Worm (Caenorhabditis elegans): ENCODE results near the gene hpo-30.

The hpo-30 gene

DNA sequence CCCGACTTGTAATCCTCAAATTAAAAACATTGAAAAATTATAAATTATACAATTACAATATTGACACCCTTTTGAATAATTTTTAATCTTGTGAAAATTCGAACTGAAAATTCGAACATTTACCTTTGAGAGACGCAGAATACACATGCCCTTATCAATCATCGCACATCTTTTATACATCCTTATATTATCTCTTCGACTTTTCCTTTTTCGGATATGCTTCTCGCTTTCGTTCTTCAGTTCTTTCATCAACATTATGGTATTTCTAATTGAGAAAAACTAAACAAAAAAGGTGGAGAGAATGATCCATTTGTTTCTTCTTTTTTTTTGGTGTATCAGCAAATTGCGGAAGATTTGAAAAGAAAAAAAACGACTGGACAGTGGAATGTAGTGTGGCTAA, 39.2 kb upstream of the hpo-30 start:
- no peak for TF ChIP-seq sea-1 (GFP tag; conservative IDR thresholded peaks at IDR 0.05)
- TF ChIP-seq hmg-4 (GFP tag; optimal IDR thresholded peaks at IDR 0.05): no peak
- TF ChIP-seq tra-4 (tag; optimal IDR thresholded peaks at IDR 0.05): no peak
- no peak for TF ChIP-seq pes-1 (GFP tag; IDR thresholded peaks at IDR 0.05)

- TF ChIP-seq ama-1 (optimal IDR thresholded peaks at IDR 0.05): no peak
Measured at ce11 chrV:12347854-12348253, 37.7 kb upstream of the hpo-30 start.

DNA sequence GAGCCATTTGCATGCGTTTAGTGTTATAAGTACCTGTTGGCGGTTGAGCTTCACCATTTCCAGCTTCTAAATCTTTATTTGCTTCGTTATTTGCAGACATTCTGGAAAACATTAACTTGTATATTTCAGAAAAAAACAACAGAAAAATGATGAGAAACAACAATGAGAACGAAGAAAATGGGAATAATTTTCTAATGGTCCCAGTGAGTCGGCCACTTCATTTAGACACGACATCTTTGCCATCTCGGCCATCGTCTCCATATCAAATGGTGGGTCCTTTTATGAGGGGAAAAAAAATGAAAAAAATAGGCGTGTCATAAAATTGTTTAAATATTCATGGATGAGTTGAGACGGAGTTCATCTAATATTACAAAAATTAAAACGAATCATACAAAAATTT, 35.7 kb upstream of the hpo-30 start, which contains the start of gene snb-2:
TSS of gene snb-2 (minus strand) at position 101 of the 400 bp plus-strand sequence.
- TF ChIP-seq tra-4 (tag; optimal IDR thresholded peaks at IDR 0.05): no peak
- TF ChIP-seq hnd-1 (tag; optimal IDR thresholded peaks at IDR 0.05): no peak
- no peak for TF ChIP-seq hmbx-1 (tag; optimal IDR thresholded peaks at IDR 0.05)
- no peak for TF ChIP-seq aly-1 (tag; optimal IDR thresholded peaks at IDR 0.05)
- TF ChIP-seq tbx-11 (GFP tag; IDR thresholded peaks at IDR 0.05): no peak
- TF ChIP-seq F13C5.2 (tag; optimal IDR thresholded peaks at IDR 0.05): no peak

ce11 chrV:12344845-12345244, 34.7 kb upstream of the hpo-30 start, which contains the start of gene F23H12.3:
Gene F23H12.3, plus strand, starts transcription at chrV:12345145.
- TF ChIP-seq B0310.2 (tag; optimal IDR thresholded peaks at IDR 0.05): no peak
- no peak for TF ChIP-seq sea-1 (GFP tag; conservative IDR thresholded peaks at IDR 0.05)
- no peak for TF ChIP-seq hmbx-1 (tag; optimal IDR thresholded peaks at IDR 0.05)
- TF ChIP-seq tbx-11 (GFP tag; IDR thresholded peaks at IDR 0.05): no peak
- TF ChIP-seq scrt-1 (GFP tag; IDR thresholded peaks at IDR 0.05): no peak
- no peak for TF ChIP-seq hnd-1 (tag; optimal IDR thresholded peaks at IDR 0.05)
- no peak for TF ChIP-seq ets-7 (tag; optimal IDR thresholded peaks at IDR 0.05)
- TF ChIP-seq tbx-37 (GFP tag; conservative IDR thresholded peaks at IDR 0.05): no peak
- no peak for TF ChIP-seq tra-4 (tag; optimal IDR thresholded peaks at IDR 0.05)
- TF ChIP-seq aly-1 (tag; optimal IDR thresholded peaks at IDR 0.05): no peak
- TF ChIP-seq hmg-4 (GFP tag; optimal IDR thresholded peaks at IDR 0.05): no peak
- TF ChIP-seq ama-1 (optimal IDR thresholded peaks at IDR 0.05): no peak
- no peak for TF ChIP-seq ceh-13 (GFP tag; optimal IDR thresholded peaks at IDR 0.05)
- no peak for TF ChIP-seq flt-1 (GFP tag; IDR thresholded peaks at IDR 0.05)
- no peak for TF ChIP-seq pes-1 (GFP tag; IDR thresholded peaks at IDR 0.05)
- TF ChIP-seq ceh-36 (tag; optimal IDR thresholded peaks at IDR 0.05): no peak
- TF ChIP-seq F13C5.2 (tag; optimal IDR thresholded peaks at IDR 0.05): no peak

- TF ChIP-seq flt-1 (GFP tag; IDR thresholded peaks at IDR 0.05) (peak; percentile 65; the same call in 1 of the 2 replicates), ets-7 (tag; optimal IDR thresholded peaks at IDR 0.05) (no peak), tbx-11 (GFP tag; IDR thresholded peaks at IDR 0.05) (peak; percentile 76), pes-1 (GFP tag; IDR thresholded peaks at IDR 0.05) (peak; percentile 60; the same call in 1 of the 2 replicates), tra-4 (tag; optimal IDR thresholded peaks at IDR 0.05) (no peak), ceh-36 (tag; optimal IDR thresholded peaks at IDR 0.05) (peak; percentile 36), tbx-37 (GFP tag; conservative IDR thresholded peaks at IDR 0.05) (peak; percentile 50; the same call in 1 of the 2 replicates), ama-1 (optimal IDR thresholded peaks at IDR 0.05) (no peak), sea-1 (GFP tag; conservative IDR thresholded peaks at IDR 0.05) (no peak), F13C5.2 (tag; optimal IDR thresholded peaks at IDR 0.05) (peak; percentile 91), hnd-1 (tag; optimal IDR thresholded peaks at IDR 0.05) (peak; percentile 29), scrt-1 (GFP tag; IDR thresholded peaks at IDR 0.05) (peak; percentile 72), hmbx-1 (tag; optimal IDR thresholded peaks at IDR 0.05) (peak; percentile 2), ceh-13 (GFP tag; optimal IDR thresholded peaks at IDR 0.05) (peak; percentile 2), B0310.2 (tag; optimal IDR thresholded peaks at IDR 0.05) (no peak)
Measured at ce11 chrV:12343419-12343969, 33.3 kb upstream of the hpo-30 start, which contains the start of gene tomm-20. Gene tomm-20, minus strand, starts transcription at chrV:12343469.

- TF ChIP-seq hnd-1 (tag; optimal IDR thresholded peaks at IDR 0.05) (no peak), hmg-4 (GFP tag; optimal IDR thresholded peaks at IDR 0.05) (no peak), F13C5.2 (tag; optimal IDR thresholded peaks at IDR 0.05) (no peak), tbx-37 (GFP tag; conservative IDR thresholded peaks at IDR 0.05) (no peak), sea-1 (GFP tag; conservative IDR thresholded peaks at IDR 0.05) (no peak), B0310.2 (tag; optimal IDR thresholded peaks at IDR 0.05) (no peak), ceh-36 (tag; optimal IDR thresholded peaks at IDR 0.05) (no peak), ceh-13 (GFP tag; optimal IDR thresholded peaks at IDR 0.05) (no peak), aly-1 (tag; optimal IDR thresholded peaks at IDR 0.05) (no peak), ama-1 (optimal IDR thresholded peaks at IDR 0.05) (no peak), flt-1 (GFP tag; IDR thresholded peaks at IDR 0.05) (no peak), ets-7 (tag; optimal IDR thresholded peaks at IDR 0.05) (no peak), pes-1 (GFP tag; IDR thresholded peaks at IDR 0.05) (no peak), scrt-1 (GFP tag; IDR thresholded peaks at IDR 0.05) (no peak), tbx-11 (GFP tag; IDR thresholded peaks at IDR 0.05) (no peak), tra-4 (tag; optimal IDR thresholded peaks at IDR 0.05) (no peak), hmbx-1 (tag; optimal IDR thresholded peaks at IDR 0.05) (no peak)
Measured at ce11 chrV:12337894-12338293, 27.7 kb upstream of the hpo-30 start, which contains the start of gene twk-13. Gene twk-13, minus strand, starts transcription at chrV:12337994.

DNA sequence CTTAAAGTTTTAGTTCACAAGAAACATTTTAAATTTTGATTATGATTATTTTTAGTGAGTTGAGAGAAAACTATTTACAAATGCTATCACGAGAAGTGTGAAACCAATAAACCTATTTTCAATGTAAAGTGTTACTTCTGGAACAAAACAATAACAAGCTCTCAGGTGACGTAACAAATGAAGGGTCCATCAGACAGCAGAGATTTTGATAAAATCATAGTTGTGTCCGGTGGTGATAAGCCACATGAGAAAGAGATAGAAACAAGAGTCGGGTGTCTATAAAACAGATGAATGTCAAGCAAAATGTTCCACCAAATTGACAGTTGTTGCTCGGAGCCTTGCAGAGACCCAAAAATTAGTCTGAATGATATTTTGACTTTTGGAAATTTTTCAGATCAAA, 24.2 kb upstream of the hpo-30 start:
- no peak for TF ChIP-seq tbx-11 (GFP tag; IDR thresholded peaks at IDR 0.05)
- TF ChIP-seq ets-7 (tag; optimal IDR thresholded peaks at IDR 0.05): no peak
- no peak for TF ChIP-seq scrt-1 (GFP tag; IDR thresholded peaks at IDR 0.05)
- TF ChIP-seq ceh-36 (tag; optimal IDR thresholded peaks at IDR 0.05): no peak
- TF ChIP-seq hnd-1 (tag; optimal IDR thresholded peaks at IDR 0.05): no peak

DNA sequence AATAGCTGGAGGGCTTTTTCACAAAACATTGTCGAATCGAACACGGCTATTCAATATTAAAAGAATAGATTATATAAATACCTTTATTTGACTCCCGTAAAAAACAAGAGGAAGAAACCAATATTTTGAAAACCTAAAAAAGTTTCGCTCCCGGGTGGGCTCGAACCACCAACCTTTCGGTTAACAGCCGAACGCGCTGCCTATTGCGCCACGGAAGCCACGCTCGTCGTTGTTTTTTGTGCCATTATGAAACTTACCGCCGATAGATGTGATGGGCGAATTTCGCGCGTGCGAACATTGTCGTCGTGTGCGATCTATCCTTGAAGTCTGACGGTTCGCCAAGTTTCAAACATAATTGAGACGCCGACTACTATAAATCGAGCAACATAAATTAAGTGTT, 21.7 kb upstream of the hpo-30 start:
- peak; percentile 10 for TF ChIP-seq ceh-13 (GFP tag; optimal IDR thresholded peaks at IDR 0.05)
- no peak; the same call in 1 of the 2 replicates for TF ChIP-seq tbx-11 (GFP tag; IDR thresholded peaks at IDR 0.05)
- 0 out of 2 replicates have a peak, but pooled peaks have one; percentile 50 for TF ChIP-seq flt-1 (GFP tag; IDR thresholded peaks at IDR 0.05)
- TF ChIP-seq ama-1 (optimal IDR thresholded peaks at IDR 0.05): no peak
- TF ChIP-seq aly-1 (tag; optimal IDR thresholded peaks at IDR 0.05): no peak
- peak; percentile 46; the same call in 1 of the 2 replicates for TF ChIP-seq tbx-37 (GFP tag; conservative IDR thresholded peaks at IDR 0.05)
- TF ChIP-seq hmbx-1 (tag; optimal IDR thresholded peaks at IDR 0.05): no peak
- TF ChIP-seq pes-1 (GFP tag; IDR thresholded peaks at IDR 0.05): peak; percentile 82
- TF ChIP-seq hnd-1 (tag; optimal IDR thresholded peaks at IDR 0.05): peak; percentile 9
- TF ChIP-seq ets-7 (tag; optimal IDR thresholded peaks at IDR 0.05): no peak
- 0 out of 2 replicates have a peak, but pooled peaks have one; percentile 65 for TF ChIP-seq scrt-1 (GFP tag; IDR thresholded peaks at IDR 0.05)
- no peak for TF ChIP-seq tra-4 (tag; optimal IDR thresholded peaks at IDR 0.05)
- peak; percentile 47 for TF ChIP-seq ceh-36 (tag; optimal IDR thresholded peaks at IDR 0.05)
- no peak for TF ChIP-seq F13C5.2 (tag; optimal IDR thresholded peaks at IDR 0.05)
- TF ChIP-seq B0310.2 (tag; optimal IDR thresholded peaks at IDR 0.05): no peak
- TF ChIP-seq hmg-4 (GFP tag; optimal IDR thresholded peaks at IDR 0.05): peak; percentile 44
- TF ChIP-seq sea-1 (GFP tag; conservative IDR thresholded peaks at IDR 0.05): peak; percentile 69; the same call in 1 of the 2 replicates
